Worm (Caenorhabditis elegans) whole organism, mixed stage, embryonic: Measurements from ENCODE around the gene ZC190.2.

Source experiments
- M03D4.4 ChIP-seq: sonication (generic microtip); optimal IDR thresholded peaks from 2 replicates; lab custom pipeline; 2017; ENCODE audit warnings: mild to moderate bottlenecking, missing genetic modification characterization, missing compliant biosample characterization
- bed-3 ChIP-seq: fragments of 200-800 bp; sonication (Bioruptor generic); optimal IDR thresholded peaks from 3 replicates; lab custom pipeline; 2018; ENCODE audit warnings: mild to moderate bottlenecking, missing genetic modification characterization, moderate library complexity, missing compliant biosample characterization
- blmp-1 ChIP-seq: fragments of 150-350 bp; optimal IDR thresholded peaks from 2 replicates; lab custom pipeline; 2014; ENCODE audit warnings: missing biosample characterization, missing genetic modification characterization
- ceh-39 ChIP-seq: fragments of 150-350 bp; optimal IDR thresholded peaks from 2 replicates; lab custom pipeline; 2014; ENCODE audit warnings: missing biosample characterization, missing genetic modification characterization
- ceh-43 ChIP-seq: fragments of 200-800 bp; sonication (Bioruptor generic); optimal IDR thresholded peaks from 2 replicates; lab custom pipeline; 2018; ENCODE audit warnings: mild to moderate bottlenecking, missing genetic modification characterization, moderate library complexity, missing compliant biosample characterization
- ceh-83 ChIP-seq: fragments of 200-800 bp; sonication (Bioruptor generic); optimal IDR thresholded peaks from 2 replicates; lab custom pipeline; 2018; ENCODE audit warnings: mild to moderate bottlenecking, missing genetic modification characterization, missing compliant biosample characterization
- ces-1 ChIP-seq: fragments of 150-350 bp; optimal IDR thresholded peaks from 2 replicates; lab custom pipeline; 2014; ENCODE audit warnings: missing biosample characterization, missing genetic modification reagents, missing genetic modification characterization
- cnd-1 ChIP-seq: fragments of 200-800 bp; sonication (Bioruptor generic); optimal IDR thresholded peaks from 2 replicates; lab custom pipeline; 2018; ENCODE audit warnings: mild to moderate bottlenecking, missing genetic modification characterization, missing compliant biosample characterization
- drap-1 ChIP-seq: fragments of 200-800 bp; sonication (Bioruptor generic); optimal IDR thresholded peaks from 3 replicates; lab custom pipeline; 2018; ENCODE audit warnings: mild to moderate bottlenecking, missing genetic modification characterization, missing compliant biosample characterization
- elt-1 ChIP-seq: sonication (generic microtip); optimal IDR thresholded peaks from 2 replicates; lab custom pipeline; 2017; ENCODE audit warnings: missing genetic modification characterization, mild to moderate bottlenecking, missing compliant biosample characterization, antibody characterized with exemption, moderate library complexity, borderline replicate concordance; ENCODE audit not compliant: insufficient read depth
- elt-3 ChIP-seq: fragments of 150-350 bp; optimal IDR thresholded peaks from 2 replicates; lab custom pipeline; 2014; ENCODE audit warnings: missing biosample characterization, missing genetic modification characterization
- flh-1 ChIP-seq: fragments of 200-800 bp; sonication (Bioruptor generic); optimal IDR thresholded peaks from 2 replicates; lab custom pipeline; 2018; ENCODE audit warnings: mild to moderate bottlenecking, missing genetic modification characterization, moderate library complexity, missing compliant biosample characterization
- ham-2 ChIP-seq: fragments of 200-800 bp; sonication (Bioruptor generic); optimal IDR thresholded peaks from 2 replicates; lab custom pipeline; 2018; ENCODE audit warnings: mild to moderate bottlenecking, missing genetic modification characterization, missing compliant biosample characterization
- hlh-1 ChIP-seq: fragments of 150-350 bp; optimal IDR thresholded peaks from 2 replicates; lab custom pipeline; 2014; ENCODE audit warnings: missing biosample characterization, missing genetic modification reagents, missing genetic modification characterization
- lin-13 ChIP-seq: fragments of 150-350 bp; optimal IDR thresholded peaks from 2 replicates; lab custom pipeline; 2014; ENCODE audit warnings: missing biosample characterization, missing genetic modification characterization
- lin-32 ChIP-seq: fragments of 200-800 bp; sonication (Bioruptor generic); optimal IDR thresholded peaks from 2 replicates; lab custom pipeline; 2018; ENCODE audit warnings: mild to moderate bottlenecking, missing genetic modification characterization, missing compliant biosample characterization
- lsy-2 ChIP-seq: fragments of 150-350 bp; optimal IDR thresholded peaks from 2 replicates; lab custom pipeline; 2014; ENCODE audit warnings: missing biosample characterization, missing genetic modification characterization
- mab-5 ChIP-seq: fragments of 150-350 bp; optimal IDR thresholded peaks from 2 replicates; lab custom pipeline; 2014; ENCODE audit warnings: missing biosample characterization, missing genetic modification characterization
- mep-1 ChIP-seq: fragments of 150-350 bp; optimal IDR thresholded peaks from 2 replicates; lab custom pipeline; 2017; ENCODE audit warnings: missing biosample characterization, missing genetic modification reagents, missing genetic modification characterization, inconsistent platforms
- mls-2 ChIP-seq: sonication (generic microtip); optimal IDR thresholded peaks from 2 replicates; lab custom pipeline; 2016; ENCODE audit warnings: mild to moderate bottlenecking, missing genetic modification characterization, moderate library complexity, missing compliant biosample characterization
- nhr-12 ChIP-seq: fragments of 150-350 bp; optimal IDR thresholded peaks from 2 replicates; lab custom pipeline; 2014; ENCODE audit warnings: missing biosample characterization, missing genetic modification characterization
- nhr-2 ChIP-seq: fragments of 150-350 bp; optimal IDR thresholded peaks from 2 replicates; lab custom pipeline; 2014; ENCODE audit warnings: missing biosample characterization, missing genetic modification characterization
- nhr-237 ChIP-seq: fragments of 150-350 bp; optimal IDR thresholded peaks from 2 replicates; lab custom pipeline; 2014; ENCODE audit warnings: missing biosample characterization, missing genetic modification characterization
- nhr-28 ChIP-seq: fragments of 150-350 bp; optimal IDR thresholded peaks from 2 replicates; lab custom pipeline; 2014; ENCODE audit warnings: missing biosample characterization, missing genetic modification characterization
- nhr-76 ChIP-seq: sonication (generic microtip); optimal IDR thresholded peaks from 2 replicates; lab custom pipeline; 2017; ENCODE audit warnings: missing biosample characterization, missing genetic modification characterization
- pha-4 ChIP-seq: fragments of 150-350 bp; optimal IDR thresholded peaks from 2 replicates; lab custom pipeline; 2018; ENCODE audit warnings: missing biosample characterization, missing genetic modification reagents, missing genetic modification characterization
- sem-2 ChIP-seq: fragments of 200-800 bp; sonication (Bioruptor generic); optimal IDR thresholded peaks from 2 replicates; lab custom pipeline; 2018; ENCODE audit warnings: mild to moderate bottlenecking, missing genetic modification characterization, missing compliant biosample characterization
- snpc-4 ChIP-seq: fragments of 150-350 bp; optimal IDR thresholded peaks from 2 replicates; lab custom pipeline; 2014; ENCODE audit warnings: missing biosample characterization, missing genetic modification characterization
- sptf-1 ChIP-seq: sonication (generic microtip); optimal IDR thresholded peaks from 2 replicates; lab custom pipeline; 2017; ENCODE audit warnings: mild to moderate bottlenecking, missing genetic modification characterization, moderate library complexity, missing compliant biosample characterization
- tbx-8 ChIP-seq: fragments of 200-800 bp; sonication (Bioruptor generic); optimal IDR thresholded peaks from 2 replicates; lab custom pipeline; 2018; ENCODE audit warnings: mild to moderate bottlenecking, missing genetic modification characterization, moderate library complexity, missing compliant biosample characterization
- unc-39 ChIP-seq: fragments of 150-350 bp; optimal IDR thresholded peaks from 2 replicates; lab custom pipeline; 2014; ENCODE audit warnings: missing biosample characterization, missing genetic modification characterization
- unc-62 ChIP-seq: fragments of 150-350 bp; optimal IDR thresholded peaks from 2 replicates; lab custom pipeline; 2014; ENCODE audit warnings: missing biosample characterization, missing genetic modification reagents, missing genetic modification characterization
- zip-8 ChIP-seq: fragments of 150-350 bp; optimal IDR thresholded peaks from 2 replicates; lab custom pipeline; 2014; ENCODE audit warnings: missing biosample characterization, missing genetic modification characterization

Gene ZC190.2

DNA sequence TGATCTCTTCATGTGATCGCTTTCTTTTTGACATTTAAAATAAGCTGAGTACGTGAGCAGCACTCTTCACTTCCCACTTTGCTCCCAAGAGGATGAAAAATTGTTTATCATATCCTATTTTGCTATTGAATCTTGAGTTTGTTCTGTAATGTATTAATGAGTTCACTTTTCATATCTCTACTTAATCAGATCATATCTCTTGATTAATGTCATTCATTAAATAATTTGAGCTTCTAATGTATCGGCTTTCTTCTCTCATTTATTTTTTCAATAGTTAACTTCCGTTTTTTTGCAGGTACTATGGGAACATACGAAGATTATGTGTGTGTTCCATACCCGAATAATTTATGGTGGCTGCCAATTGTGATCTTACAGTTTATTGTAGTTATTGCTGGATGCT is at the start of gene ZC190.2:
Gene ZC190.2, plus strand, starts transcription at position 301 of the 400 bp plus-strand sequence.
- no peak for TF ChIP-seq lin-32 (GFP tag; lab: Kevin White, UChicago)
- TF ChIP-seq drap-1 (GFP tag; lab: Kevin White, UChicago), result no peak
- TF ChIP-seq snpc-4, result no peak
- TF ChIP-seq mls-2 (tag; lab: Kevin White, UChicago), result no peak
- no peak for TF ChIP-seq nhr-2 (tag; lab: Kevin White, UChicago)
- TF ChIP-seq sptf-1, result no peak
- TF ChIP-seq pha-4, result no peak
- TF ChIP-seq elt-3 (tag; lab: Kevin White, UChicago), result no peak
- TF ChIP-seq ces-1, result no peak
- no peak for TF ChIP-seq ham-2 (GFP tag; lab: Kevin White, UChicago)

- TF ChIP-seq blmp-1 (tag; lab: Kevin White, UChicago), result no peak
- TF ChIP-seq lsy-2 (tag; lab: Kevin White, UChicago), result no peak
- no peak for TF ChIP-seq lin-13 (tag; lab: Kevin White, UChicago)
- TF ChIP-seq nhr-28, result no peak
- TF ChIP-seq ceh-83 (GFP tag; lab: Kevin White, UChicago), result no peak
- TF ChIP-seq cnd-1 (tag; lab: Kevin White, UChicago), result no peak
- TF ChIP-seq unc-39 (tag; lab: Kevin White, UChicago), result no peak
- TF ChIP-seq drap-1 (GFP tag; lab: Kevin White, UChicago), result no peak
- TF ChIP-seq elt-1 (tag; lab: Kevin White, UChicago), result no peak
- TF ChIP-seq hlh-1 (tag; lab: Kevin White, UChicago), result no peak
- no peak for TF ChIP-seq tbx-8 (GFP tag; lab: Kevin White, UChicago)
- no peak for TF ChIP-seq nhr-2 (tag; lab: Kevin White, UChicago)
- TF ChIP-seq ceh-43, result no peak
- no peak for TF ChIP-seq pha-4
Measured at ce11 chrV:8632788-8633187, 48.4 kb upstream of the ZC190.2 start.

DNA sequence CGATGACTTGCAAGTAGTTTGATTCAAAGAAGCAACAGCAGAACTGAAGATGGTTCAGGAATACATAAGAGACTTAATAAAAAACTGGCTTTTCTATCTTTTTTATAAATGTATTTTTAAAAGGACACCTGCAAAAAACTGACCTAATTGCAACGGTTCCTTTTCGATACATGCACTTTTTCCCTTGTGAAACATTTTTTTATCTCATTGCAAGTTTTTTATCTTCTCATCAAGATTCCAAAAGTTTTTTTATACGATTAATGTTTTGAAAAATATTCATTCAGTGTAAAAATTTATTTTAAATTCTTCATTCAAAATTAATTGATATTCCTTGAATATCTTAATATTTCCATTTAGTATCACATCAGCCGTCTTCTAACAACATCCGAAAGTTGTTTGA is 45.6 kb upstream of the ZC190.2 start, which contains the start of gene oac-29:
Gene oac-29, minus strand, starts transcription at position 101 of the 400 bp plus-strand sequence.
- no peak for TF ChIP-seq pha-4
- no peak for TF ChIP-seq bed-3
- TF ChIP-seq ceh-39 (tag; lab: Kevin White, UChicago), result no peak
- no peak for TF ChIP-seq zip-8 (tag; lab: Kevin White, UChicago)
- TF ChIP-seq nhr-12 (tag; lab: Kevin White, UChicago), result no peak

- TF ChIP-seq ham-2 (GFP tag; lab: Kevin White, UChicago) (no peak), ceh-43 (no peak), flh-1 (no peak), bed-3 (no peak), drap-1 (GFP tag; lab: Kevin White, UChicago) (no peak), unc-62 (GFP tag; lab: Kevin White, UChicago) (no peak), mls-2 (tag; lab: Kevin White, UChicago) (no peak)
Measured at ce11 chrV:8636907-8637306, 44.2 kb upstream of the ZC190.2 start, which contains the start of gene grl-12. Gene grl-12 (minus strand): TSS chrV:8637007.

ce11 chrV:8637666-8638271 is 43.4 kb upstream of the ZC190.2 start, which contains the start of the genes F28A12.10 and acd-4:
Gene F28A12.10 (minus strand): TSS chrV:8637766.
Gene acd-4 (plus strand): TSS chrV:8638221.
- TF ChIP-seq lin-32 (GFP tag; lab: Kevin White, UChicago), result no peak
- TF ChIP-seq mls-2 (tag; lab: Kevin White, UChicago), result no peak
- TF ChIP-seq ceh-39 (tag; lab: Kevin White, UChicago), result no peak
- no peak for TF ChIP-seq nhr-76
- no peak for TF ChIP-seq unc-62 (GFP tag; lab: Kevin White, UChicago)
- no peak for TF ChIP-seq drap-1 (GFP tag; lab: Kevin White, UChicago)
- TF ChIP-seq sem-2 (GFP tag; lab: Kevin White, UChicago), result no peak
- no peak for TF ChIP-seq M03D4.4 (tag; lab: Kevin White, UChicago)
- TF ChIP-seq unc-39 (tag; lab: Kevin White, UChicago), result no peak
- TF ChIP-seq tbx-8 (GFP tag; lab: Kevin White, UChicago), result no peak
- no peak for TF ChIP-seq nhr-28
- no peak for TF ChIP-seq blmp-1 (tag; lab: Kevin White, UChicago)
- TF ChIP-seq pha-4, result no peak
- TF ChIP-seq nhr-237 (tag; lab: Kevin White, UChicago), result no peak
- TF ChIP-seq mab-5 (tag; lab: Kevin White, UChicago), result no peak
- no peak for TF ChIP-seq nhr-2 (tag; lab: Kevin White, UChicago)
- no peak for TF ChIP-seq mep-1 (tag; lab: Kevin White, UChicago)
